Worm (Caenorhabditis elegans) whole organism, L1 larva: ENCODE results near the gene btbd-10.

Source experiments
- C04F5.9 ChIP-seq: sonication (generic microtip); optimal IDR thresholded peaks from 2 replicates; lab custom pipeline; 2016; ENCODE audit warnings: missing genetic modification characterization, missing compliant biosample characterization
- C16A3.4 ChIP-seq: fragments of 150-350 bp; optimal IDR thresholded peaks from 2 replicates; lab custom pipeline; 2014; ENCODE audit warnings: missing biosample characterization, missing genetic modification characterization
- C34B4.2 ChIP-seq: sonication (generic microtip); optimal IDR thresholded peaks from 2 replicates; lab custom pipeline; 2017; ENCODE audit warnings: mild to moderate bottlenecking, missing genetic modification characterization, missing compliant biosample characterization
- F16B12.6 ChIP-seq: fragments of 150-350 bp; optimal IDR thresholded peaks from 2 replicates; lab custom pipeline; 2014; ENCODE audit warnings: missing biosample characterization, missing genetic modification characterization
- alr-1 ChIP-seq: fragments of 200-800 bp; sonication (Bioruptor generic); optimal IDR thresholded peaks from 2 replicates; lab custom pipeline; 2018; ENCODE audit warnings: borderline replicate concordance, mild to moderate bottlenecking, missing genetic modification characterization, missing compliant biosample characterization
- ama-1 ChIP-seq: fragments of 150-350 bp; optimal IDR thresholded peaks from 2 replicates; lab custom pipeline; 2014
- blmp-1 ChIP-seq: fragments of 150-350 bp; optimal IDR thresholded peaks from 2 replicates; lab custom pipeline; 2014; ENCODE audit warnings: missing biosample characterization, missing genetic modification characterization
- ceh-63 ChIP-seq: fragments of 200-800 bp; sonication (Bioruptor generic); optimal IDR thresholded peaks from 2 replicates; lab custom pipeline; 2018; ENCODE audit warnings: mild to moderate bottlenecking, missing genetic modification characterization, missing compliant biosample characterization
- ceh-88 ChIP-seq: fragments of 200-800 bp; sonication (Bioruptor generic); IDR thresholded peaks from 2 replicates; pipeline ENCODE4 v1.3.6; 2022; ENCODE audit warnings: missing genetic modification characterization, missing compliant biosample characterization
- ces-1 ChIP-seq: fragments of 150-350 bp; optimal IDR thresholded peaks from 2 replicates; lab custom pipeline; 2014; ENCODE audit warnings: missing biosample characterization, missing genetic modification reagents, missing genetic modification characterization
- dpl-1 ChIP-seq, 3 experiments: fragments of 150-350 bp in 2 of 3; sonication (generic microtip) in 1 of 3; optimal IDR thresholded peaks; 2 replicates each; lab custom pipeline; 2014 to 2017; ENCODE audit warnings: missing biosample characterization in 3 of 3, missing genetic modification characterization in 3 of 3, missing genetic modification reagents in 3 of 3
- efl-1 ChIP-seq, 4 experiments: fragments of 150-350 bp; optimal IDR thresholded peaks in 3 of 4; peaks in 1 of 4; 1 replicate in 1 of 4; 2 replicates in 3 of 4; lab custom pipeline; 2014; ENCODE audit warnings: missing biosample characterization in 2 of 4, missing genetic modification characterization in 2 of 4, missing genetic modification reagents in 2 of 4
- egl-13 ChIP-seq: sonication (generic microtip); optimal IDR thresholded peaks from 2 replicates; lab custom pipeline; 2016; ENCODE audit warnings: missing genotype, missing genetic modification reagents, missing genetic modification characterization, missing compliant biosample characterization
- egl-27 ChIP-seq, 2 experiments: fragments of 150-350 bp in 1 of 2; sonication (generic microtip); optimal IDR thresholded peaks; 3 replicates each; lab custom pipeline; 2017 to 2018; ENCODE audit warnings: missing biosample characterization in 2 of 2, missing genetic modification characterization in 2 of 2, missing genetic modification reagents in 2 of 2
- ets-5 ChIP-seq: fragments of 200-800 bp; sonication (Bioruptor generic); IDR thresholded peaks from 2 replicates; pipeline ENCODE4 v1.3.6; 2022; ENCODE audit warnings: missing genetic modification characterization, missing compliant biosample characterization
- fkh-4 ChIP-seq: sonication (generic microtip); optimal IDR thresholded peaks from 2 replicates; lab custom pipeline; 2016; ENCODE audit warnings: missing compliant biosample characterization, missing genetic modification characterization, borderline replicate concordance
- fos-1 ChIP-seq: fragments of 150-350 bp; optimal IDR thresholded peaks from 2 replicates; lab custom pipeline; 2014; ENCODE audit warnings: missing biosample characterization, missing genetic modification characterization
- hlh-17 ChIP-seq: fragments of 200-800 bp; sonication (Bioruptor generic); optimal IDR thresholded peaks from 2 replicates; lab custom pipeline; 2018; ENCODE audit warnings: missing genetic modification characterization, mild to moderate bottlenecking, missing compliant biosample characterization, moderate library complexity, borderline replicate concordance
- hlh-4 ChIP-seq: sonication (generic microtip); optimal IDR thresholded peaks from 2 replicates; lab custom pipeline; 2016; ENCODE audit warnings: mild to moderate bottlenecking, missing genetic modification characterization, missing compliant biosample characterization
- hpl-2 ChIP-seq: fragments of 150-350 bp; optimal IDR thresholded peaks from 2 replicates; lab custom pipeline; 2014; ENCODE audit warnings: missing biosample characterization, missing genetic modification reagents, missing genetic modification characterization
- isw-1 ChIP-seq: fragments of 200-800 bp; sonication (Bioruptor generic); IDR thresholded peaks from 2 replicates; pipeline ENCODE4 v1.3.6; 2022; ENCODE audit warnings: missing genetic modification characterization, missing compliant biosample characterization
- lin-13 ChIP-seq: fragments of 150-350 bp; optimal IDR thresholded peaks from 2 replicates; lab custom pipeline; 2014; ENCODE audit warnings: missing biosample characterization, missing genetic modification reagents, missing genetic modification characterization
- lin-14 ChIP-seq: fragments of 200-800 bp; sonication (Bioruptor generic); optimal IDR thresholded peaks from 2 replicates; lab custom pipeline; 2018; ENCODE audit warnings: mild to moderate bottlenecking, missing genetic modification characterization, moderate library complexity, missing compliant biosample characterization
- lin-39 ChIP-seq: fragments of 150-350 bp; optimal IDR thresholded peaks from 2 replicates; lab custom pipeline; 2014; ENCODE audit warnings: missing biosample characterization, missing genetic modification reagents, missing genetic modification characterization
- lsy-2 ChIP-seq, 2 experiments: fragments of 150-350 bp; optimal IDR thresholded peaks; 2 replicates each; lab custom pipeline; 2014; ENCODE audit warnings: missing biosample characterization in 2 of 2, missing genetic modification characterization in 2 of 2
- mab-9 ChIP-seq: fragments of 200-800 bp; sonication (Bioruptor generic); IDR thresholded peaks from 2 replicates; pipeline ENCODE4 v1.3.6; 2022; ENCODE audit warnings: missing genetic modification reagents, missing genetic modification characterization, missing compliant biosample characterization
- mef-2 ChIP-seq: fragments of 150-350 bp; optimal IDR thresholded peaks from 2 replicates; lab custom pipeline; 2014; ENCODE audit warnings: missing biosample characterization, missing genetic modification characterization
- mep-1 ChIP-seq: fragments of 150-350 bp; optimal IDR thresholded peaks from 2 replicates; lab custom pipeline; 2014; ENCODE audit warnings: missing biosample characterization, missing genetic modification characterization
- nhr-28 ChIP-seq: fragments of 150-350 bp; optimal IDR thresholded peaks from 2 replicates; lab custom pipeline; 2014; ENCODE audit warnings: missing biosample characterization, missing genetic modification characterization
- nhr-47 ChIP-seq: sonication (generic microtip); optimal IDR thresholded peaks from 2 replicates; lab custom pipeline; 2016; ENCODE audit warnings: mild to moderate bottlenecking, missing genetic modification characterization, moderate library complexity, missing compliant biosample characterization
- nhr-71 ChIP-seq: sonication (generic microtip); optimal IDR thresholded peaks from 2 replicates; lab custom pipeline; 2016; ENCODE audit warnings: mild to moderate bottlenecking, missing genetic modification characterization, moderate library complexity, missing compliant biosample characterization
- nhr-77 ChIP-seq: fragments of 150-350 bp; optimal IDR thresholded peaks from 2 replicates; lab custom pipeline; 2014; ENCODE audit warnings: missing biosample characterization, missing genetic modification characterization
- nhr-85 ChIP-seq: sonication (generic microtip); peaks from one replicate; lab custom pipeline; 2016; ENCODE audit warnings: missing genetic modification characterization, inconsistent platforms, missing compliant biosample characterization
- pag-3 ChIP-seq: sonication (generic microtip); optimal IDR thresholded peaks from 2 replicates; lab custom pipeline; 2017; ENCODE audit warnings: missing genetic modification characterization, mild to moderate bottlenecking, missing compliant biosample characterization, antibody characterized with exemption, borderline replicate concordance; ENCODE audit not compliant: insufficient read depth
- pax-3 ChIP-seq: fragments of 200-800 bp; sonication (Bioruptor generic); optimal IDR thresholded peaks from 2 replicates; lab custom pipeline; 2018; ENCODE audit warnings: mild to moderate bottlenecking, missing genetic modification characterization, moderate library complexity, missing compliant biosample characterization
- skn-1 ChIP-seq: fragments of 150-350 bp; optimal IDR thresholded peaks from 2 replicates; lab custom pipeline; 2014; ENCODE audit warnings: missing biosample characterization, missing genetic modification characterization
- sox-4 ChIP-seq: sonication (generic microtip); optimal IDR thresholded peaks from 2 replicates; lab custom pipeline; 2016; ENCODE audit warnings: missing genetic modification characterization, missing compliant biosample characterization
- tbx-2 ChIP-seq: sonication (generic microtip); optimal IDR thresholded peaks from 2 replicates; lab custom pipeline; 2016; ENCODE audit warnings: missing genetic modification characterization, missing compliant biosample characterization
- unc-130 ChIP-seq: fragments of 150-350 bp; optimal IDR thresholded peaks from 2 replicates; lab custom pipeline; 2017; ENCODE audit warnings: missing biosample characterization, missing genetic modification characterization, inconsistent platforms
- unc-98 ChIP-seq: fragments of 200-800 bp; sonication (Bioruptor generic); IDR thresholded peaks from 2 replicates; pipeline ENCODE4 v1.3.6; 2022; ENCODE audit warnings: missing genetic modification characterization, missing compliant biosample characterization
- vab-15 ChIP-seq: sonication (generic microtip); optimal IDR thresholded peaks from 2 replicates; lab custom pipeline; 2017; ENCODE audit warnings: missing genotype, mild to moderate bottlenecking, missing genetic modification characterization, missing compliant biosample characterization
- xbp-1 ChIP-seq: sonication (generic microtip); optimal IDR thresholded peaks from 2 replicates; lab custom pipeline; 2016; ENCODE audit warnings: missing genetic modification characterization, missing compliant biosample characterization
- ztf-4 ChIP-seq: fragments of 150-350 bp; optimal IDR thresholded peaks from 2 replicates; lab custom pipeline; 2014; ENCODE audit warnings: missing biosample characterization, missing genetic modification characterization

The btbd-10 gene

ce11 chrII:4904277-4904676 lies 531 bp upstream of the btbd-10 start (continued):
- peak; percentile 41 for TF ChIP-seq fos-1 (tag; lab: Kevin White, UChicago)
- peak; percentile 85 for TF ChIP-seq skn-1 (tag; lab: Kevin White, UChicago)
- TF ChIP-seq pag-3 (tag; lab: Kevin White, UChicago) = no peak
- TF ChIP-seq unc-130 (tag; lab: Kevin White, UChicago) = no peak
- peak; percentile 80 to 89 for TF ChIP-seq efl-1 (optimal IDR thresholded peaks at IDR 0.05; lab: Kevin White, UChicago)
- TF ChIP-seq efl-1 (GFP tag; optimal IDR thresholded peaks at IDR 0.05 in 1 of 2; lab: Kevin White, UChicago) = peak; percentile 66 to 95
- TF ChIP-seq lin-39 (tag; lab: Kevin White, UChicago) = no peak
- no peak for TF ChIP-seq nhr-85 (tag; lab: Kevin White, UChicago)
- TF ChIP-seq nhr-77 (tag; lab: Kevin White, UChicago) = peak; percentile 31
- TF ChIP-seq mef-2 (tag; lab: Kevin White, UChicago) = no peak
- no peak for TF ChIP-seq sox-4 (tag; lab: Kevin White, UChicago)
- TF ChIP-seq C04F5.9 = no peak
- peak; percentile 48 for TF ChIP-seq F16B12.6
- no peak for TF ChIP-seq hlh-17
- TF ChIP-seq blmp-1 = peak; percentile 48
- peak; percentile 72 for TF ChIP-seq isw-1
- TF ChIP-seq ama-1 (lab: Kevin White, UChicago) = no peak
- no peak for TF ChIP-seq ets-5 (GFP tag; lab: Robert Waterston, UW)
- TF ChIP-seq mab-9 (GFP tag; lab: Robert Waterston, UW) = no peak
- no peak for TF ChIP-seq hpl-2
- peak; percentile 85 for TF ChIP-seq mep-1 (tag; lab: Kevin White, UChicago)
- peak; percentile 4 for TF ChIP-seq egl-13
- peak; percentile 71 to 86 for TF ChIP-seq lsy-2 (tag; optimal IDR thresholded peaks at IDR 0.05; lab: Kevin White, UChicago)
- no peak for TF ChIP-seq hlh-4 (tag; lab: Kevin White, UChicago)
- no peak for TF ChIP-seq vab-15
- no peak for TF ChIP-seq fkh-4 (tag; lab: Kevin White, UChicago)
- no peak for TF ChIP-seq ceh-88 (GFP tag; lab: Robert Waterston, UW)
- peak; percentile 38 to 74 (median 70) for TF ChIP-seq dpl-1 (GFP tag; optimal IDR thresholded peaks at IDR 0.05; lab: Kevin White, UChicago)
- TF ChIP-seq lin-14 (GFP tag; lab: Kevin White, UChicago) = peak; percentile 87
- no peak for TF ChIP-seq pax-3 (tag; lab: Kevin White, UChicago)
- no peak for TF ChIP-seq ces-1 (GFP tag; lab: Kevin White, UChicago)
- peak; percentile 80 for TF ChIP-seq nhr-71
- TF ChIP-seq ztf-4 = peak; percentile 32
- peak; percentile 65 for TF ChIP-seq xbp-1 (tag; lab: Kevin White, UChicago)
- no peak for TF ChIP-seq nhr-28 (tag; lab: Kevin White, UChicago)
- peak; percentile 67 for TF ChIP-seq tbx-2 (tag; lab: Kevin White, UChicago)
- no peak for TF ChIP-seq ceh-63 (GFP tag; lab: Kevin White, UChicago)
- no peak for TF ChIP-seq egl-27 (tag; optimal IDR thresholded peaks at IDR 0.05; lab: Kevin White, UChicago)
- peak; percentile 34 for TF ChIP-seq lin-13 (GFP tag; lab: Kevin White, UChicago)
- peak; percentile 51 for TF ChIP-seq C16A3.4

DNA sequence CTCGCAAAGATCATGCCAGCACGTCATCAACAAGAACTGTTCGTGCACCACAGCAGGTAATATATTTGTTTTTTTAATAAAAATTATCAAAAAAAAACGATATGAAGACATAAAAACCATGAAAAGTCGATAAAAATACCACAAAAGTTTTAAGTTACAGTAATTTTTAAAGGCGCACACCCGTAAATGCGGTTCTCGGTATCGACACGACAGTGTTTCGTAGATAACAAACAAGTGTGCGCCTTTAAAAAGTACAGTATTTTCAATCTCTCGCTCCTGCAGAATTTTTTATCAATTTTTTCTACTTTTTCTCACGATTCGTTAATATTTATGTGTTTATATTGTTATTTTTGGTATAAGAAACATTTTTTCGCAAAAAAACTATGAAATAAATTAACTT lies 523 bp downstream of the btbd-10 start:
- TF ChIP-seq C34B4.2 (tag; lab: Kevin White, UChicago) (no peak), sox-4 (tag; lab: Kevin White, UChicago) (no peak), nhr-47 (tag; lab: Kevin White, UChicago) (no peak), ama-1 (lab: Kevin White, UChicago) (no peak), alr-1 (tag; lab: Kevin White, UChicago) (no peak), egl-13 (no peak), isw-1 (no peak), unc-98 (GFP tag; lab: Robert Waterston, UW) (no peak)
